Worm (Caenorhabditis elegans): Measurements from ENCODE around the gene T27C5.10.
"Not testable (repeated sequence)": the region's sequence is repeated elsewhere in the genome, so short reads cannot be mapped to it uniquely, and the experiment has no call there.

Gene T27C5.10

DNA sequence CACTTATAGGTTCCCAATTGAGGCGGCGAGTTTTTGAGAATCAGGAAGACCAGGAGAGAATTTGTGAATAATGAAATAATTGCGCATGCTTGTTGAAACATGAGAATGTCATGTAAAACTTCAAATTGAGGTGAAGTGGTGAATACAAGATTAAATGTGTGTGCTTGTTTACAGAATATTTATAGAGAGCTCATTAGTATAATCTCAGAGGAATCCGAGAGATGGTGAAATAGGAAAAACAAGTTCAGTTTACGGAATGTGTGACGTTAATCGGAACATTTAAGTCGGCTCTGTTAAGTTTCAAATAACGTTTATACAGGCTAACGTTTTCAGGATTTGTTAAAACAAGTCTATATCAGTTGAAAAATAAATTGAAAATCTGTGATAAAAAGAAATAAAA, 28.1 kb upstream of the T27C5.10 start, which contains the start of gene str-200:
TSS of gene str-200 (minus strand) at position 101 of the 400 bp plus-strand sequence.
- TF ChIP-seq hmg-1.2 (GFP tag; IDR thresholded peaks at IDR 0.05) = no peak
- no peak for TF ChIP-seq somi-1 (GFP tag; optimal IDR thresholded peaks at IDR 0.05)
- no peak for TF ChIP-seq ekl-4 (GFP tag; IDR thresholded peaks at IDR 0.05)
- no peak for TF ChIP-seq madf-3 (GFP tag; IDR thresholded peaks at IDR 0.05)

DNA sequence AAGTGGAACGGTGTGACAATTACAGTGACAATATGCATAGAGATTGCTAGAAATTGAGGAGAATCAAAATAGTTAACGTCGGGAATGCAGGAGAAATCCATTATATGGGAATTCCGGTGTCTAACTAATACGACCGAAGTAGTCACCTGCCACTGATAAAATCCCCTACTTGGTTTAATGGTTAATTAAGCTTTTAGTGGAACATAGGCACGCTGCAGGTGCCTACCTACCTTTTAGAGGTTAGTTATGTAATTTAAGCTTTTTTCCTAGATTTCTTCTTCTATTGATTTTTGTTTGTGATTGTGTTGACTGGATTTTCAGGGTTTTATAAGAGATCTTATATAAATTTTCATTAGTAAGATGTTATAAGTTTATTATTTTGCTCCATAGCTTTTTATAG, 26.2 kb upstream of the T27C5.10 start, which contains the start of gene srh-203:
TSS of gene srh-203 (minus strand) at position 101 of the 400 bp plus-strand sequence.
- not testable (repeated sequence) for TF ChIP-seq F49E8.2 (tag; optimal IDR thresholded peaks at IDR 0.05; ENCODE audit: insufficient read depth); mxl-1 (tag; optimal IDR thresholded peaks at IDR 0.05); pha-4 (tag; optimal IDR thresholded peaks at IDR 0.05)

- TF ChIP-seq madf-10 (tag; optimal IDR thresholded peaks at IDR 0.05) (no peak), chd-7 (tag; optimal IDR thresholded peaks at IDR 0.05) (no peak), K12H6.12 (tag; optimal IDR thresholded peaks at IDR 0.05) (no peak), F39B2.1 (GFP tag; IDR thresholded peaks at IDR 0.05) (no peak), sptf-2 (GFP tag; optimal IDR thresholded peaks at IDR 0.05) (no peak), pbrm-1 (GFP tag; IDR thresholded peaks at IDR 0.05) (no peak), ama-1 (optimal IDR thresholded peaks at IDR 0.05) (no peak), ama-1 (GFP tag; optimal IDR thresholded peaks at IDR 0.05) (no peak)
These were observed 19.9 kb upstream of the T27C5.10 start for ce11 chrV:17449836-17450235.

DNA sequence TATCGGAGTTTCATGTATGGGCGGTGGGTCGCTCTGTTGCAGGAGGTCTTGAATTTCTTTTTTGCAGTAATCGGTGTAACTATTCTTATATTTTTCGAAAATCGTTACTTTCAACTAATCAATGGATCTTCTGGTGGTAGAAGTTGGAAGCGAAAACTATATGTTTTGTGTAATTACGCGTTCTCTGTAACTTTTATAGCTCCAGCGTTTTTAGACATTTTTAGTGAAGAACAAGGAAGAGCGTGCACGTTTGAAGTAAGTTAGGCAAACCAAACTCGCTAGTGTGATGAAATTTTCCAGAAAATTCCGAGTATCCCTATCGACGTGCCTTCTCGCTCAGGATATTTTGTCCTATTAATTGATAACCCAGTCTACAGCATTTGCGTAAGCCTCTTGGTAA, 9.4 kb upstream of the T27C5.10 start, which contains the start of gene srh-154:
TSS of gene srh-154 (plus strand) at position 301 of the 400 bp plus-strand sequence.
- no peak for TF ChIP-seq snpc-1.3 (tag; optimal IDR thresholded peaks at IDR 0.05; ENCODE audit: insufficient read depth)
- no peak for TF ChIP-seq egl-44 (GFP tag; IDR thresholded peaks at IDR 0.05)
- TF ChIP-seq F33H1.4 (GFP tag; IDR thresholded peaks at IDR 0.05) = no peak
- no peak for TF ChIP-seq F23B12.7 (tag; optimal IDR thresholded peaks at IDR 0.05; ENCODE audit: insufficient read depth)
- TF ChIP-seq ztf-26 (tag; optimal IDR thresholded peaks at IDR 0.05) = no peak
- TF ChIP-seq ceh-58 (GFP tag; IDR thresholded peaks at IDR 0.05) = no peak

DNA sequence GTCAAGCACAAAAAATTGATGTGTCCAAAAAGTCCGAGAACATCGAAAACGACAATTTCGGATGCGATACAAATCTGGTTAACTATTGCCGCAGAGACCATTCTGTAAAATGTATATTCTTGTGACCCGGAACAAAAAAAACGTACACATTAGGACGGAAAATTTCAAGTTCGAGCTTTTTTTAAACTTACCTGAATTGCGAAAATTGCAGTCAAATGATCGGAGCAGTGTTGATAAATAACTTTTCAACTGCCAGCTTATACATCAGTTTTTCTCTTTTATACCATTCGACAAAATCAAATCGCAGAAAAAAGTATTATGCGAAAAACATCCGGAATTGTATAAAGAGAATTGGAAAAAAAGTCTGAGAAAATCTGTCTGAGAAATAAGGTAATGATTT, 8.4 kb upstream of the T27C5.10 start, which contains the start of gene srsx-2:
TSS of gene srsx-2 (minus strand) at position 101 of the 400 bp plus-strand sequence.
- TF ChIP-seq nhr-27 (tag; optimal IDR thresholded peaks at IDR 0.05) (no peak), D2030.7 (GFP tag; IDR thresholded peaks at IDR 0.05) (no peak), rcor-1 (GFP tag; IDR thresholded peaks at IDR 0.05) (no peak), athp-1 (tag; optimal IDR thresholded peaks at IDR 0.05) (no peak), ceh-91 (GFP tag; IDR thresholded peaks at IDR 0.05) (no peak), snpc-4 (GFP tag; optimal IDR thresholded peaks at IDR 0.05) (no peak), snpc-4 (tag; optimal IDR thresholded peaks at IDR 0.05) (no peak), aptf-2 (GFP tag; conservative IDR thresholded peaks at IDR 0.05) (no peak), F22D6.2 (tag; optimal IDR thresholded peaks at IDR 0.05) (no peak), madf-10 (tag; optimal IDR thresholded peaks at IDR 0.05) (no peak), attf-5 (GFP tag; optimal IDR thresholded peaks at IDR 0.05) (no peak), Y56A3A.18 (GFP tag; IDR thresholded peaks at IDR 0.05) (no peak), sdz-38 (tag; optimal IDR thresholded peaks at IDR 0.05) (no peak), T07F8.4 (tag; optimal IDR thresholded peaks at IDR 0.05) (no peak)

All from whole organism, young adult.